Fruit fly (Drosophila melanogaster) whole organism, prepupa: Measurements from ENCODE around the gene Pex2.

Experiments
- Blimp-1 ChIP-seq: fragments of 200-800 bp; sonication (Bioruptor generic); optimal IDR thresholded peaks from 3 replicates; lab custom pipeline; 2017; ENCODE audit warnings: missing biosample characterization, missing genetic modification characterization, mild to moderate bottlenecking, moderate library complexity, missing genetic modification reagents
- CG10631 ChIP-seq: fragments of 200-800 bp; sonication (Bioruptor generic); optimal IDR thresholded peaks from 2 replicates; lab custom pipeline; 2016; ENCODE audit warnings: missing biosample characterization, missing genetic modification characterization
- CG11294 ChIP-seq: fragments of 200-800 bp; sonication (Bioruptor generic); IDR thresholded peaks from 2 replicates; pipeline ENCODE4 v1.3.6; 2022; ENCODE audit warnings: missing biosample characterization, missing genetic modification characterization
- CG11762 ChIP-seq: fragments of 200-800 bp; sonication (Bioruptor generic); optimal IDR thresholded peaks from 3 replicates; lab custom pipeline; 2016; ENCODE audit warnings: missing biosample characterization, missing genetic modification characterization; ENCODE audit not compliant: insufficient read depth
- CG11902 ChIP-seq: fragments of 200-800 bp; sonication (Bioruptor generic); optimal IDR thresholded peaks from 3 replicates; lab custom pipeline; 2016; ENCODE audit warnings: missing biosample characterization, missing genetic modification characterization
- CG15336 ChIP-seq: fragments of 200-800 bp; sonication (Bioruptor generic); IDR thresholded peaks from 2 replicates; pipeline ENCODE4 v1.3.6; 2022; ENCODE audit warnings: missing biosample characterization, missing genetic modification characterization
- CG16779 ChIP-seq: fragments of 200-800 bp; sonication (Bioruptor generic); optimal IDR thresholded peaks from 3 replicates; lab custom pipeline; 2017; ENCODE audit warnings: missing biosample characterization, mild to moderate bottlenecking, missing genetic modification characterization
- CG3032 ChIP-seq: fragments of 200-800 bp; optimal IDR thresholded peaks from 2 replicates; lab custom pipeline; 2019; ENCODE audit warnings: missing biosample characterization, mild to moderate bottlenecking, missing genetic modification characterization, moderate library complexity
- CG31627 ChIP-seq: fragments of 200-800 bp; sonication (Bioruptor generic); optimal IDR thresholded peaks from 3 replicates; lab custom pipeline; 2016; ENCODE audit warnings: missing biosample characterization, missing genetic modification characterization
- CG32006 ChIP-seq: fragments of 200-800 bp; sonication (Bioruptor generic); optimal IDR thresholded peaks from 3 replicates; lab custom pipeline; 2017; ENCODE audit warnings: missing biosample characterization, mild to moderate bottlenecking, missing genetic modification characterization
- CG6276 ChIP-seq: fragments of 200-800 bp; sonication (Bioruptor generic); optimal IDR thresholded peaks from 2 replicates; lab custom pipeline; 2017; ENCODE audit warnings: missing biosample characterization, mild to moderate bottlenecking, missing genetic modification characterization
- CG6808 ChIP-seq: fragments of 200-800 bp; sonication (Bioruptor generic); optimal IDR thresholded peaks from 3 replicates; lab custom pipeline; 2017; ENCODE audit warnings: missing biosample characterization, missing genetic modification characterization, mild to moderate bottlenecking, moderate library complexity, missing genetic modification reagents
- CG6854 ChIP-seq: fragments of 200-800 bp; sonication (Bioruptor generic); optimal IDR thresholded peaks from 2 replicates; lab custom pipeline; 2017; ENCODE audit warnings: missing biosample characterization, mild to moderate bottlenecking, missing genetic modification characterization
- CG7368 ChIP-seq: fragments of 200-800 bp; sonication (Bioruptor generic); optimal IDR thresholded peaks from 3 replicates; lab custom pipeline; 2016; ENCODE audit warnings: missing biosample characterization, missing genetic modification characterization
- CG8319 ChIP-seq: fragments of 200-800 bp; sonication (Bioruptor generic); optimal IDR thresholded peaks from 3 replicates; lab custom pipeline; 2016; ENCODE audit warnings: missing biosample characterization, missing genetic modification characterization
- CG8632 ChIP-seq: fragments of 200-800 bp; sonication (Bioruptor generic); optimal IDR thresholded peaks from 3 replicates; lab custom pipeline; 2016; ENCODE audit warnings: missing biosample characterization, missing genetic modification characterization
- CG9139 ChIP-seq: fragments of 200-800 bp; sonication (Bioruptor generic); optimal IDR thresholded peaks from 3 replicates; lab custom pipeline; 2017; ENCODE audit warnings: missing biosample characterization, mild to moderate bottlenecking, missing genetic modification characterization
- Eip78C ChIP-seq: fragments of 200-800 bp; sonication (Bioruptor generic); peaks from one replicate; lab custom pipeline; 2016; ENCODE audit warnings: missing biosample characterization, missing genetic modification characterization
- Gug ChIP-seq: fragments of 200-800 bp; sonication (Bioruptor generic); IDR thresholded peaks from 2 replicates; pipeline ENCODE4 v1.3.6; 2022; ENCODE audit warnings: missing biosample characterization, missing genetic modification characterization
- Hr39 ChIP-seq: fragments of 200-800 bp; sonication (Bioruptor generic); optimal IDR thresholded peaks from 2 replicates; lab custom pipeline; 2016; ENCODE audit warnings: missing biosample characterization, missing genetic modification characterization
- Sox102F ChIP-seq: fragments of 200-800 bp; sonication (Bioruptor generic); optimal IDR thresholded peaks from 2 replicates; lab custom pipeline; 2016; ENCODE audit warnings: missing biosample characterization, mild to moderate bottlenecking, missing genetic modification characterization
- Sox14 ChIP-seq: fragments of 200-800 bp; sonication (Bioruptor generic); optimal IDR thresholded peaks from 3 replicates; lab custom pipeline; 2016; ENCODE audit warnings: missing biosample characterization, missing genetic modification characterization
- Sox15 ChIP-seq: fragments of 200-800 bp; sonication (Bioruptor generic); optimal IDR thresholded peaks from 3 replicates; lab custom pipeline; 2016; ENCODE audit warnings: missing biosample characterization, missing genetic modification characterization
- achi ChIP-seq: fragments of 200-800 bp; sonication (Bioruptor generic); optimal IDR thresholded peaks from 3 replicates; lab custom pipeline; 2016; ENCODE audit warnings: missing biosample characterization, missing genetic modification characterization
- acj6 ChIP-seq: fragments of 200-800 bp; sonication (Bioruptor generic); optimal IDR thresholded peaks from 3 replicates; lab custom pipeline; 2016; ENCODE audit warnings: missing biosample characterization, missing genetic modification characterization
- cyc ChIP-seq: fragments of 200-800 bp; sonication (Bioruptor generic); optimal IDR thresholded peaks from 3 replicates; lab custom pipeline; 2016; ENCODE audit warnings: missing biosample characterization, missing genetic modification characterization
- dsx ChIP-seq: fragments of 200-800 bp; optimal IDR thresholded peaks from 3 replicates; lab custom pipeline; 2019; ENCODE audit warnings: missing biosample characterization, mild to moderate bottlenecking, missing genetic modification characterization, moderate library complexity; ENCODE audit not compliant: poor library complexity, severe bottlenecking
- eg ChIP-seq: fragments of 200-800 bp; sonication (Bioruptor generic); IDR thresholded peaks from 3 replicates; pipeline ENCODE4 v1.3.6; 2022; ENCODE audit warnings: missing biosample characterization, missing genetic modification characterization
- esn ChIP-seq: fragments of 200-800 bp; sonication (Bioruptor generic); optimal IDR thresholded peaks from 2 replicates; lab custom pipeline; 2016; ENCODE audit warnings: missing biosample characterization, mild to moderate bottlenecking, missing genetic modification characterization, moderate library complexity
- fd59A ChIP-seq: fragments of 200-800 bp; sonication (Bioruptor generic); optimal IDR thresholded peaks from 2 replicates; lab custom pipeline; 2017; ENCODE audit warnings: missing biosample characterization, mild to moderate bottlenecking, missing genetic modification characterization, missing genetic modification reagents
- fd85E ChIP-seq: fragments of 200-800 bp; sonication (Bioruptor generic); optimal IDR thresholded peaks from 3 replicates; lab custom pipeline; 2016; ENCODE audit warnings: missing biosample characterization, missing genetic modification characterization
- fkh ChIP-seq: fragments of 200-800 bp; sonication (Bioruptor generic); optimal IDR thresholded peaks from 3 replicates; lab custom pipeline; 2017; ENCODE audit warnings: missing biosample characterization, mild to moderate bottlenecking, missing genetic modification characterization, moderate library complexity
- lz ChIP-seq: fragments of 200-800 bp; sonication (Bioruptor generic); optimal IDR thresholded peaks from 3 replicates; lab custom pipeline; 2016; ENCODE audit warnings: missing biosample characterization, missing genetic modification characterization
- net ChIP-seq: fragments of 200-800 bp; sonication (Bioruptor generic); optimal IDR thresholded peaks from 3 replicates; lab custom pipeline; 2016; ENCODE audit warnings: missing biosample characterization, missing genetic modification characterization
- pdm3 ChIP-seq: fragments of 200-800 bp; sonication (Bioruptor generic); optimal IDR thresholded peaks from 3 replicates; lab custom pipeline; 2016; ENCODE audit warnings: missing biosample characterization, missing genetic modification characterization
- ss ChIP-seq, 2 experiments: fragments of 200-800 bp; sonication (Bioruptor generic); optimal IDR thresholded peaks; 2 replicates in 1 of 2; 3 replicates in 1 of 2; lab custom pipeline; 2017 to 2018; ENCODE audit warnings: mild to moderate bottlenecking in 2 of 2, missing biosample characterization in 2 of 2, missing genetic modification characterization in 2 of 2, moderate library complexity in 1 of 2
- svp ChIP-seq: fragments of 200-800 bp; sonication (Bioruptor generic); peaks from one replicate; lab custom pipeline; 2016; ENCODE audit warnings: missing biosample characterization, missing genetic modification characterization
- topi ChIP-seq: fragments of 200-800 bp; sonication (Bioruptor generic); optimal IDR thresholded peaks from 3 replicates; lab custom pipeline; 2016; ENCODE audit warnings: missing biosample characterization, missing genetic modification characterization

Pex2 gene

dm6 chr3L:8299224-8300130, 39.4 kb upstream of the Pex2 start, which contains the start of the genes Arl5 and CG13671 (continued):
- TF ChIP-seq CG11902 (GFP tag; lab: Kevin White, UChicago) (peak; percentile 67), topi (GFP tag; lab: Kevin White, UChicago) (peak; percentile 79), fd85E (GFP tag; lab: Kevin White, UChicago) (no peak), CG16779 (tag; lab: Kevin White, UChicago) (no peak), Blimp-1 (GFP tag; lab: Kevin White, UChicago) (no peak), svp (GFP tag; lab: Kevin White, UChicago) (no peak), CG15336 (GFP tag; lab: Robert Waterston, UW) (peak; percentile 54; the same call in 1 of the 2 replicates), CG6808 (GFP tag; lab: Kevin White, UChicago) (peak; percentile 20), eg (no peak; the same call in 1 of the 3 replicates), acj6 (GFP tag; lab: Kevin White, UChicago) (peak; percentile 79)

dm6 chr3L:8303912-8304311, 34.9 kb upstream of the Pex2 start, which contains the start of the genes CG7194 and Sbp2:
Gene CG7194, minus strand, starts transcription at chr3L:8304059.
Gene Sbp2, plus strand, starts transcription at chr3L:8304157.
- TF ChIP-seq Eip78C (GFP tag; lab: Kevin White, UChicago): peak; percentile 49
- TF ChIP-seq acj6 (GFP tag; lab: Kevin White, UChicago): no peak
- TF ChIP-seq CG11762 (GFP tag; lab: Kevin White, UChicago): no peak
- peak; percentile 45 for TF ChIP-seq dsx
- no peak for TF ChIP-seq Gug (GFP tag; lab: Robert Waterston, UW)
- peak; percentile 9 for TF ChIP-seq CG6854 (GFP tag; lab: Kevin White, UChicago)
- TF ChIP-seq CG9139 (GFP tag; lab: Kevin White, UChicago): no peak
- TF ChIP-seq Sox14 (GFP tag; lab: Kevin White, UChicago): peak; percentile 75
- TF ChIP-seq topi (GFP tag; lab: Kevin White, UChicago): peak; percentile 2
- no peak for TF ChIP-seq CG15336 (GFP tag; lab: Robert Waterston, UW)
- TF ChIP-seq CG8632 (GFP tag; lab: Kevin White, UChicago): no peak
- TF ChIP-seq eg: no peak
- peak in 1 of 2 experiments; percentile 43 for TF ChIP-seq ss (GFP tag; optimal IDR thresholded peaks at IDR 0.05; lab: Kevin White, UChicago)
- no peak for TF ChIP-seq pdm3
- TF ChIP-seq Sox15 (GFP tag; lab: Kevin White, UChicago): no peak
- no peak for TF ChIP-seq CG6808 (GFP tag; lab: Kevin White, UChicago)
- TF ChIP-seq esn (GFP tag; lab: Kevin White, UChicago): peak; percentile 37

- TF ChIP-seq CG15336 (GFP tag; lab: Robert Waterston, UW) (no peak), CG32006 (GFP tag; lab: Kevin White, UChicago) (no peak), fkh (GFP tag; lab: Kevin White, UChicago) (no peak), eg (no peak)
- TF ChIP-seq, all 60 proteins: peak for 0
Measured at dm6 chr3L:8306880-8307279, 32.0 kb upstream of the Pex2 start, which contains the start of gene Gr66a. Gene Gr66a, minus strand, starts transcription at chr3L:8306980.

dm6 chr3L:8308891-8309352, 29.9 kb upstream of the Pex2 start, which contains the start of gene BI-1:
Gene BI-1, minus strand, starts transcription at chr3L:8308941.
- TF ChIP-seq CG3032 (tag; lab: Kevin White, UChicago) (peak; percentile 66), net (GFP tag; lab: Kevin White, UChicago) (no peak), CG7368 (GFP tag; lab: Kevin White, UChicago) (no peak), Sox15 (GFP tag; lab: Kevin White, UChicago) (peak; percentile 19), CG9139 (GFP tag; lab: Kevin White, UChicago) (no peak), CG32006 (GFP tag; lab: Kevin White, UChicago) (no peak), CG6276 (GFP tag; lab: Kevin White, UChicago) (no peak), Hr39 (GFP tag; lab: Kevin White, UChicago) (no peak), cyc (peak; percentile 59), pdm3 (no peak), Sox102F (GFP tag; lab: Kevin White, UChicago) (no peak), CG10631 (GFP tag; lab: Kevin White, UChicago) (no peak), fd59A (GFP tag; lab: Kevin White, UChicago) (peak; percentile 16), CG11762 (GFP tag; lab: Kevin White, UChicago) (peak; percentile 43), Eip78C (GFP tag; lab: Kevin White, UChicago) (peak; percentile 80), CG31627 (GFP tag; lab: Kevin White, UChicago) (peak; percentile 22), Sox14 (GFP tag; lab: Kevin White, UChicago) (peak; percentile 28), CG8632 (GFP tag; lab: Kevin White, UChicago) (peak; percentile 40), lz (peak; percentile 69), Gug (GFP tag; lab: Robert Waterston, UW) (no peak), CG6808 (GFP tag; lab: Kevin White, UChicago) (peak; percentile 52), CG11902 (GFP tag; lab: Kevin White, UChicago) (no peak), topi (GFP tag; lab: Kevin White, UChicago) (peak; percentile 75), fd85E (GFP tag; lab: Kevin White, UChicago) (peak; percentile 38), esn (GFP tag; lab: Kevin White, UChicago) (peak; percentile 75), CG11294 (GFP tag; lab: Robert Waterston, UW) (no peak), CG8319 (GFP tag; lab: Kevin White, UChicago) (peak; percentile 63), svp (GFP tag; lab: Kevin White, UChicago) (no peak), achi (GFP tag; lab: Kevin White, UChicago) (no peak), ss (GFP tag; optimal IDR thresholded peaks at IDR 0.05; lab: Kevin White, UChicago) (no peak), CG6854 (GFP tag; lab: Kevin White, UChicago) (no peak)
